Fruit fly (Drosophila melanogaster) whole organism, pupa: ENCODE measurements around the gene CG6398.

Experiments used
- CG34367 ChIP-seq: fragments of 200-800 bp; sonication (Bioruptor generic); optimal IDR thresholded peaks from 2 replicates; lab custom pipeline; 2018; ENCODE audit warnings: missing biosample characterization, mild to moderate bottlenecking, missing genetic modification characterization
- CG9948 ChIP-seq: fragments of 200-800 bp; sonication (Bioruptor generic); optimal IDR thresholded peaks from 2 replicates; lab custom pipeline; 2018; ENCODE audit warnings: missing biosample characterization, mild to moderate bottlenecking, missing genetic modification characterization, moderate library complexity
- D1 ChIP-seq: fragments of 200-800 bp; sonication (Bioruptor generic); optimal IDR thresholded peaks from 2 replicates; lab custom pipeline; 2018; ENCODE audit warnings: missing biosample characterization, mild to moderate bottlenecking, missing genetic modification characterization, moderate library complexity

dm6 chrX:17872310-17872709, 41.7 kb downstream of the CG6398 start:
- TF ChIP-seq CG34367 (tag; lab: Kevin White, UChicago): no peak
- TF ChIP-seq CG9948 (tag; lab: Kevin White, UChicago): no peak
- no peak for TF ChIP-seq D1 (tag; lab: Kevin White, UChicago)
